Worm (Caenorhabditis elegans) whole organism, late embryonic: ENCODE results near the gene R11E3.2.
A peak's percentile ranks its signal among the peaks of the same experiment; 100 is the strongest.

Experiments
- C08G9.2 ChIP-seq: sonication (generic microtip); optimal IDR thresholded peaks from 2 replicates; lab custom pipeline; 2016; ENCODE audit warnings: mild to moderate bottlenecking, missing genetic modification characterization, moderate library complexity, missing compliant biosample characterization
- C38D4.7 ChIP-seq: fragments of 200-800 bp; sonication (Bioruptor generic); optimal IDR thresholded peaks from 2 replicates; lab custom pipeline; 2018; ENCODE audit warnings: mild to moderate bottlenecking, missing genetic modification characterization, moderate library complexity, missing compliant biosample characterization
- K09A11.1 ChIP-seq: sonication (generic microtip); optimal IDR thresholded peaks from 2 replicates; lab custom pipeline; 2017; ENCODE audit warnings: antibody characterized with exemption, mild to moderate bottlenecking, missing genetic modification characterization, missing compliant biosample characterization; ENCODE audit not compliant: insufficient read depth
- ahr-1 ChIP-seq: sonication (generic microtip); optimal IDR thresholded peaks from 2 replicates; lab custom pipeline; 2016; ENCODE audit warnings: missing genetic modification characterization, missing compliant biosample characterization
- ceh-14 ChIP-seq: sonication (generic microtip); optimal IDR thresholded peaks from 2 replicates; lab custom pipeline; 2016; ENCODE audit warnings: missing genotype, missing genetic modification characterization, missing compliant biosample characterization
- ceh-19 ChIP-seq: fragments of 200-800 bp; sonication (Bioruptor generic); optimal IDR thresholded peaks from 2 replicates; lab custom pipeline; 2018; ENCODE audit warnings: mild to moderate bottlenecking, missing genetic modification characterization, missing compliant biosample characterization
- ceh-2 ChIP-seq: sonication (generic microtip); optimal IDR thresholded peaks from 2 replicates; lab custom pipeline; 2016; ENCODE audit warnings: missing genotype, missing genetic modification characterization, missing compliant biosample characterization
- ceh-34 ChIP-seq: sonication (generic microtip); optimal IDR thresholded peaks from 2 replicates; lab custom pipeline; 2016; ENCODE audit warnings: mild to moderate bottlenecking, missing genetic modification characterization, missing compliant biosample characterization
- ceh-48 ChIP-seq: sonication (generic microtip); optimal IDR thresholded peaks from 2 replicates; lab custom pipeline; 2016; ENCODE audit warnings: missing genetic modification characterization, inconsistent platforms, missing compliant biosample characterization
- ceh-9 ChIP-seq: sonication (generic microtip); optimal IDR thresholded peaks from 2 replicates; lab custom pipeline; 2016; ENCODE audit warnings: mild to moderate bottlenecking, missing genetic modification characterization, inconsistent platforms, missing compliant biosample characterization
- dmd-4 ChIP-seq: sonication (generic microtip); optimal IDR thresholded peaks from 2 replicates; lab custom pipeline; 2016; ENCODE audit warnings: borderline replicate concordance, missing genetic modification characterization, missing compliant biosample characterization
- dve-1 ChIP-seq: sonication (generic microtip); optimal IDR thresholded peaks from 2 replicates; lab custom pipeline; 2017; ENCODE audit warnings: antibody characterized with exemption, mild to moderate bottlenecking, missing genetic modification characterization, missing compliant biosample characterization
- elt-2 ChIP-seq: sonication (generic microtip); optimal IDR thresholded peaks from 2 replicates; lab custom pipeline; 2016; ENCODE audit warnings: missing genetic modification reagents, missing genetic modification characterization, missing compliant biosample characterization
- elt-4 ChIP-seq: sonication (generic microtip); optimal IDR thresholded peaks from 2 replicates; lab custom pipeline; 2016; ENCODE audit warnings: missing genetic modification characterization, missing compliant biosample characterization
- eyg-1 ChIP-seq: sonication (generic microtip); optimal IDR thresholded peaks from 2 replicates; lab custom pipeline; 2016; ENCODE audit warnings: missing genotype, missing genetic modification characterization, missing compliant biosample characterization
- fax-1 ChIP-seq: sonication (generic microtip); optimal IDR thresholded peaks from 2 replicates; lab custom pipeline; 2016; ENCODE audit warnings: missing genotype, missing genetic modification characterization, missing compliant biosample characterization
- fkh-10 ChIP-seq: fragments of 150-350 bp; optimal IDR thresholded peaks from 2 replicates; lab custom pipeline; 2014; ENCODE audit warnings: missing biosample characterization, missing genetic modification reagents, missing genetic modification characterization
- hlh-15 ChIP-seq: sonication (generic microtip); optimal IDR thresholded peaks from 2 replicates; lab custom pipeline; 2016; ENCODE audit warnings: missing genetic modification characterization, missing compliant biosample characterization
- hlh-8 ChIP-seq: sonication (generic microtip); optimal IDR thresholded peaks from 2 replicates; lab custom pipeline; 2016; ENCODE audit warnings: missing genotype, missing genetic modification characterization, missing compliant biosample characterization
- madf-2 ChIP-seq: sonication (generic microtip); optimal IDR thresholded peaks from 2 replicates; lab custom pipeline; 2017; ENCODE audit warnings: missing genetic modification characterization, missing compliant biosample characterization
- mec-3 ChIP-seq: sonication (generic microtip); optimal IDR thresholded peaks from 2 replicates; lab custom pipeline; 2016; ENCODE audit warnings: borderline replicate concordance, missing genetic modification characterization, missing compliant biosample characterization
- nhr-11 ChIP-seq: fragments of 150-350 bp; optimal IDR thresholded peaks from 2 replicates; lab custom pipeline; 2014; ENCODE audit warnings: missing biosample characterization, missing genetic modification characterization
- npax-4 ChIP-seq: sonication (generic microtip); optimal IDR thresholded peaks from 2 replicates; lab custom pipeline; 2016; ENCODE audit warnings: missing genetic modification characterization, missing compliant biosample characterization
- odd-2 ChIP-seq: sonication (generic microtip); optimal IDR thresholded peaks from 2 replicates; lab custom pipeline; 2017; ENCODE audit warnings: antibody characterized with exemption, mild to moderate bottlenecking, missing genetic modification characterization, missing compliant biosample characterization
- pqm-1 ChIP-seq: sonication (generic microtip); optimal IDR thresholded peaks from 2 replicates; lab custom pipeline; 2016; ENCODE audit warnings: missing genetic modification characterization, missing compliant biosample characterization
- ref-2 ChIP-seq: sonication (generic microtip); optimal IDR thresholded peaks from 2 replicates; lab custom pipeline; 2016; ENCODE audit warnings: missing genetic modification characterization, missing compliant biosample characterization
- rnt-1 ChIP-seq: sonication (generic microtip); optimal IDR thresholded peaks from 2 replicates; lab custom pipeline; 2016; ENCODE audit warnings: missing genetic modification characterization, missing compliant biosample characterization
- sox-2 ChIP-seq: fragments of 200-800 bp; sonication (Bioruptor generic); IDR thresholded peaks from 2 replicates; pipeline ENCODE4 v1.3.6; 2022; ENCODE audit warnings: missing genetic modification reagents, missing genetic modification characterization, missing compliant biosample characterization
- sox-4 ChIP-seq: sonication (generic microtip); optimal IDR thresholded peaks from 2 replicates; lab custom pipeline; 2017; ENCODE audit warnings: mild to moderate bottlenecking, missing genetic modification characterization, inconsistent platforms, missing compliant biosample characterization
- syd-9 ChIP-seq: sonication (generic microtip); optimal IDR thresholded peaks from 2 replicates; lab custom pipeline; 2016; ENCODE audit warnings: mild to moderate bottlenecking, missing genetic modification characterization, moderate library complexity, missing compliant biosample characterization
- tbx-7 ChIP-seq: sonication (generic microtip); optimal IDR thresholded peaks from 2 replicates; lab custom pipeline; 2016; ENCODE audit warnings: missing genotype, missing genetic modification characterization, missing compliant biosample characterization
- unc-3 ChIP-seq, 2 experiments: fragments of 200-800 bp in 1 of 2; sonication (Bioruptor generic) in 1 of 2; sonication (generic microtip) in 1 of 2; conservative IDR thresholded peaks in 1 of 2; optimal IDR thresholded peaks in 1 of 2; 2 replicates each; pipeline versions ENCODE4 v1.3.6 to Lab custom; 2016 to 2022; ENCODE audit warnings: missing compliant biosample characterization in 2 of 2, missing genetic modification characterization in 2 of 2, missing genetic modification reagents in 1 of 2
- unc-55 ChIP-seq: sonication (generic microtip); optimal IDR thresholded peaks from 2 replicates; lab custom pipeline; 2017; ENCODE audit warnings: missing biosample characterization, missing genetic modification reagents, missing genetic modification characterization
- unc-86 ChIP-seq: sonication (generic microtip); optimal IDR thresholded peaks from 2 replicates; lab custom pipeline; 2016; ENCODE audit warnings: missing genetic modification characterization, missing compliant biosample characterization
- ztf-16 ChIP-seq: sonication (generic microtip); optimal IDR thresholded peaks from 2 replicates; lab custom pipeline; 2017; ENCODE audit warnings: missing genetic modification characterization, missing compliant biosample characterization

Gene R11E3.2

ce11 chrIV:4810377-4810984 lies 38.6 kb downstream of the R11E3.2 start, which contains the start of gene eif-1.A (continued):
- no peak for TF ChIP-seq sox-4 (tag; lab: Kevin White, UChicago)
- no peak for TF ChIP-seq npax-4
- TF ChIP-seq K09A11.1 (tag; lab: Kevin White, UChicago) = peak; percentile 26
- TF ChIP-seq unc-86 (tag; lab: Kevin White, UChicago) = no peak
- TF ChIP-seq dmd-4 (tag; lab: Kevin White, UChicago) = no peak
- no peak for TF ChIP-seq rnt-1 (tag; lab: Kevin White, UChicago)
- peak; percentile 20 for TF ChIP-seq ceh-34
- TF ChIP-seq sox-2 (GFP tag; lab: Robert Waterston, UW) = no peak
- TF ChIP-seq elt-2 (tag; lab: Kevin White, UChicago) = peak; percentile 68

ce11 chrIV:4811863-4812262 lies 40.0 kb downstream of the R11E3.2 start, which contains the start of gene srw-95:
Gene srw-95, plus strand, starts transcription at chrIV:4812075.
- TF ChIP-seq madf-2 (tag; lab: Kevin White, UChicago) (no peak), ref-2 (tag; lab: Kevin White, UChicago) (no peak), hlh-8 (tag; lab: Kevin White, UChicago) (no peak), ceh-2 (tag; lab: Kevin White, UChicago) (no peak), pqm-1 (tag; lab: Kevin White, UChicago) (no peak), elt-2 (tag; lab: Kevin White, UChicago) (no peak), nhr-11 (no peak), eyg-1 (tag; lab: Kevin White, UChicago) (no peak), hlh-15 (tag; lab: Kevin White, UChicago) (no peak), ahr-1 (tag; lab: Kevin White, UChicago) (no peak)

ce11 chrIV:4814185-4814584 lies 42.3 kb downstream of the R11E3.2 start, which contains the start of gene srw-94:
Gene srw-94, plus strand, starts transcription at chrIV:4814485.
- TF ChIP-seq fax-1 (tag; lab: Kevin White, UChicago) = no peak
- TF ChIP-seq ceh-19 = no peak
- TF ChIP-seq syd-9 (tag; lab: Kevin White, UChicago) = no peak

- TF ChIP-seq hlh-8 (tag; lab: Kevin White, UChicago) (no peak), tbx-7 (tag; lab: Kevin White, UChicago) (no peak), ceh-48 (tag; lab: Kevin White, UChicago) (no peak), ztf-16 (tag; lab: Kevin White, UChicago) (no peak), nhr-11 (no peak), ref-2 (tag; lab: Kevin White, UChicago) (no peak), sox-2 (GFP tag; lab: Robert Waterston, UW) (no peak), unc-3 (GFP tag; conservative IDR thresholded peaks at IDR 0.05; lab: Robert Waterston, UW) (no peak), unc-3 (tag; optimal IDR thresholded peaks at IDR 0.05; lab: Kevin White, UChicago) (no peak), ahr-1 (tag; lab: Kevin White, UChicago) (no peak), elt-4 (tag; lab: Kevin White, UChicago) (no peak), mec-3 (tag; lab: Kevin White, UChicago) (no peak), unc-55 (GFP tag; lab: Kevin White, UChicago) (no peak)
Observed at ce11 chrIV:4821054-4821453, 49.2 kb downstream of the R11E3.2 start, which contains the start of gene H06H21.8. Gene H06H21.8, minus strand, starts transcription at chrIV:4821131.

- TF ChIP-seq dve-1 (tag; lab: Kevin White, UChicago) (no peak), odd-2 (tag; lab: Kevin White, UChicago) (no peak), fkh-10 (GFP tag; lab: Kevin White, UChicago) (no peak), ceh-2 (tag; lab: Kevin White, UChicago) (no peak), ceh-14 (tag; lab: Kevin White, UChicago) (no peak), ceh-9 (tag; lab: Kevin White, UChicago) (no peak), C38D4.7 (GFP tag; lab: Kevin White, UChicago) (no peak), unc-86 (tag; lab: Kevin White, UChicago) (no peak), C08G9.2 (tag; lab: Kevin White, UChicago) (no peak), elt-4 (tag; lab: Kevin White, UChicago) (no peak), unc-55 (GFP tag; lab: Kevin White, UChicago) (no peak)
Observed at ce11 chrIV:4821843-4822242, 50.0 kb downstream of the R11E3.2 start.
